Worm (Caenorhabditis elegans) whole organism, young adult: ENCODE results near the gene eas-1.

Experiments used
- F49E8.2 ChIP-seq: sonication (generic microtip); optimal IDR thresholded peaks from 3 replicates; lab custom pipeline; 2017; ENCODE audit warnings: missing genetic modification characterization, mild to moderate bottlenecking, missing compliant biosample characterization, antibody characterized with exemption, moderate library complexity; ENCODE audit not compliant: insufficient read depth
- unc-62 ChIP-seq: fragments of 150-350 bp; optimal IDR thresholded peaks from 2 replicates; lab custom pipeline; 2014; ENCODE audit warnings: missing biosample characterization, missing genetic modification reagents, missing genetic modification characterization

DNA sequence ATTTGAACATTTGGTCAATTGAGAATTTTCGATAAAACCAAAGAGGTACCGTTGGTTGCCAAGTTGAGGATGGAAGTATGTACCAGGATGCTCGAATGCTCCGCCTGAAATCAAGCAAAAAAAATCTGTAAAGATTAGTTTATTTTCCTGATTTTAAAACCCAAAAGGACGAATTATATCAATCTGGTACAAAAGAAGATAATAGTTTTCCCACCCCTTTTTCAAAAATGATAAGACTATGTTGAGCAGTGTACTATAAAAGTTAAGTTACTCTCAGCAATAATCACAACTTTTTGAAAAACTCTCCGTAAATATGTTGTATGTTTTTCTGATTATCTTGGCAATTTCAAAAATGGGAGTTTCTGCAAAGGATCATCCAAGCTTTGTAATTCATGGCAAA is 18.2 kb downstream of the eas-1 start, which contains the start of gene F26G1.3:
- no peak for TF ChIP-seq F49E8.2 (tag; lab: Kevin White, UChicago)
- TF ChIP-seq unc-62: no peak
